Worm (Caenorhabditis elegans): ENCODE measurements around the gene sup-26.

The sup-26 gene

ce11 chrIII:4241181-4241580, 38.8 kb downstream of the sup-26 start:
- TF ChIP-seq T22C8.4 (GFP tag; IDR thresholded peaks at IDR 0.05) (no peak), ztf-23 (GFP tag; IDR thresholded peaks at IDR 0.05) (no peak)

- TF ChIP-seq med-1 (GFP tag; optimal IDR thresholded peaks at IDR 0.05; ENCODE audit: insufficient read depth) (no peak), ztf-29 (GFP tag; IDR thresholded peaks at IDR 0.05) (no peak), tab-1 (GFP tag; IDR thresholded peaks at IDR 0.05) (no peak), ref-1 (GFP tag; conservative IDR thresholded peaks at IDR 0.05) (no peak), T22C8.4 (GFP tag; IDR thresholded peaks at IDR 0.05) (no peak), ztf-23 (GFP tag; IDR thresholded peaks at IDR 0.05) (no peak), klf-2 (GFP tag; conservative IDR thresholded peaks at IDR 0.05) (no peak), flt-1 (GFP tag; IDR thresholded peaks at IDR 0.05) (no peak), cog-1 (tag; optimal IDR thresholded peaks at IDR 0.05) (no peak)
Measured at ce11 chrIII:4240126-4240525, 39.9 kb downstream of the sup-26 start.

ce11 chrIII:4237660-4238059, 42.4 kb downstream of the sup-26 start:
- peak; percentile 89 for TF ChIP-seq cog-1 (tag; optimal IDR thresholded peaks at IDR 0.05)
- TF ChIP-seq tab-1 (GFP tag; IDR thresholded peaks at IDR 0.05): no peak
- TF ChIP-seq ztf-23 (GFP tag; IDR thresholded peaks at IDR 0.05): 0 out of 2 replicates have a peak, but pooled peaks have one; percentile 36
- no peak for TF ChIP-seq med-1 (GFP tag; optimal IDR thresholded peaks at IDR 0.05; ENCODE audit: insufficient read depth)
- 0 out of 2 replicates have a peak, but pooled peaks have one; percentile 44 for TF ChIP-seq flt-1 (GFP tag; IDR thresholded peaks at IDR 0.05)

ce11 chrIII:4236178-4236577, 43.8 kb downstream of the sup-26 start:
- TF ChIP-seq med-1 (GFP tag; optimal IDR thresholded peaks at IDR 0.05; ENCODE audit: insufficient read depth) (no peak), ztf-23 (GFP tag; IDR thresholded peaks at IDR 0.05) (no peak), cog-1 (tag; optimal IDR thresholded peaks at IDR 0.05) (no peak), ztf-29 (GFP tag; IDR thresholded peaks at IDR 0.05) (no peak), T22C8.4 (GFP tag; IDR thresholded peaks at IDR 0.05) (no peak), klf-2 (GFP tag; conservative IDR thresholded peaks at IDR 0.05) (no peak), flt-1 (GFP tag; IDR thresholded peaks at IDR 0.05) (no peak), tab-1 (GFP tag; IDR thresholded peaks at IDR 0.05) (no peak), ref-1 (GFP tag; conservative IDR thresholded peaks at IDR 0.05) (no peak)

ce11 chrIII:4234642-4235295, 45.3 kb downstream of the sup-26 start:
- TF ChIP-seq cog-1 (tag; optimal IDR thresholded peaks at IDR 0.05) (no peak), flt-1 (GFP tag; IDR thresholded peaks at IDR 0.05) (no peak)

DNA sequence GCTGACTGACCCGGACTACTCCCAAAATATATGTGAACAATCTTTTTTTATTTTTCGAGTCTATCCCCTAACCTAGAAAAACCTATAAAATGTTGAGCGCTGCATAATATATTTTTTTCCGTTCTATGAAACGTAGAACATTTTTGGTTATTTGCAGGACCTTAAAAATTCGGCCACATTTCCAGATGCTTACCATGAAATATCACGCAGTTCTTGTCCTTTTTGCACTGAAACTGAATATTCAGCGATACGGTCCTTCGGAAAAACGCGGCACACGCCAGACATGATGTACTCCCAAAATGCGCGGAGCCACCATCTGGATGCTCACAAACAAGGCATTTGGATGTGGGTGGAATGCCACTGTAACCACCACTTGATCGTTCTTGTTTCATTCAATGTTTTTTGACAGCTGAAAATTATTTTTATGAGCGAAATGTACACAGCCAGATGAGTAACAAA, 47.2 kb downstream of the sup-26 start, which contains the start of gene nhr-20:
nhr-20 (minus strand) TSS at position 409 of the 459 bp plus-strand sequence.
- TF ChIP-seq flt-1 (GFP tag; IDR thresholded peaks at IDR 0.05) (no peak), ztf-29 (GFP tag; IDR thresholded peaks at IDR 0.05) (no peak), ref-1 (GFP tag; conservative IDR thresholded peaks at IDR 0.05) (no peak), klf-2 (GFP tag; conservative IDR thresholded peaks at IDR 0.05) (no peak), ztf-23 (GFP tag; IDR thresholded peaks at IDR 0.05) (no peak), med-1 (GFP tag; optimal IDR thresholded peaks at IDR 0.05; ENCODE audit: insufficient read depth) (no peak), tab-1 (GFP tag; IDR thresholded peaks at IDR 0.05) (no peak), cog-1 (tag; optimal IDR thresholded peaks at IDR 0.05) (no peak), T22C8.4 (GFP tag; IDR thresholded peaks at IDR 0.05) (no peak)

- TF ChIP-seq T22C8.4 (GFP tag; IDR thresholded peaks at IDR 0.05) (no peak), ref-1 (GFP tag; conservative IDR thresholded peaks at IDR 0.05) (no peak), ztf-29 (GFP tag; IDR thresholded peaks at IDR 0.05) (no peak), tab-1 (GFP tag; IDR thresholded peaks at IDR 0.05) (no peak), klf-2 (GFP tag; conservative IDR thresholded peaks at IDR 0.05) (no peak), flt-1 (GFP tag; IDR thresholded peaks at IDR 0.05) (no peak)
Measured at ce11 chrIII:4231372-4231771, 48.7 kb downstream of the sup-26 start.

- TF ChIP-seq flt-1 (GFP tag; IDR thresholded peaks at IDR 0.05) (no peak), ztf-29 (GFP tag; IDR thresholded peaks at IDR 0.05) (no peak), cog-1 (tag; optimal IDR thresholded peaks at IDR 0.05) (no peak), T22C8.4 (GFP tag; IDR thresholded peaks at IDR 0.05) (no peak)
Measured at ce11 chrIII:4230092-4230491, 49.9 kb downstream of the sup-26 start.

DNA sequence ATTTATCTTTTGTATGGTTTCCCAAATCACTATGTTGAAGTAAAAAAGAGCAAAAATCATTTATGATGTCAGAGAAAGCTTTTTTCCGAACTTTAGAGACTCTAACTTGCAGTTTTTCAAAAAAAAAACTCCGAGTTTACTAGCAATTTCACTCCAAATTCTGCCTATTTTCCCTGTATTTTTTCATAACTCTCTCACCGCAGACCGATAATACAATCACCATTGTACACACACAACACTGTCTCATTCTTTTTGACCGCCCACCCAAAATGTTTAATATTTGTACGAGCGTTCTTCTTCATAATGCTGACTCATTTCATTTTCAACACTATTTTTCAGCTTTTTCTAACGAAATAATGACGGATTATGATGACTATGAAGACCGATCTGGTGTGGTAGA, 51.2 kb downstream of the sup-26 start, which contains the start of gene F43C1.5:
F43C1.5 (plus strand) TSS at position 301 of the 400 bp plus-strand sequence.
- TF ChIP-seq ztf-23 (GFP tag; IDR thresholded peaks at IDR 0.05): no peak
- TF ChIP-seq tab-1 (GFP tag; IDR thresholded peaks at IDR 0.05): no peak
- TF ChIP-seq cog-1 (tag; optimal IDR thresholded peaks at IDR 0.05): no peak
- TF ChIP-seq klf-2 (GFP tag; conservative IDR thresholded peaks at IDR 0.05): no peak
- TF ChIP-seq ztf-29 (GFP tag; IDR thresholded peaks at IDR 0.05): no peak
- no peak for TF ChIP-seq T22C8.4 (GFP tag; IDR thresholded peaks at IDR 0.05)
- TF ChIP-seq ref-1 (GFP tag; conservative IDR thresholded peaks at IDR 0.05): no peak
- no peak for TF ChIP-seq flt-1 (GFP tag; IDR thresholded peaks at IDR 0.05)
- TF ChIP-seq med-1 (GFP tag; optimal IDR thresholded peaks at IDR 0.05; ENCODE audit: insufficient read depth): no peak

DNA sequence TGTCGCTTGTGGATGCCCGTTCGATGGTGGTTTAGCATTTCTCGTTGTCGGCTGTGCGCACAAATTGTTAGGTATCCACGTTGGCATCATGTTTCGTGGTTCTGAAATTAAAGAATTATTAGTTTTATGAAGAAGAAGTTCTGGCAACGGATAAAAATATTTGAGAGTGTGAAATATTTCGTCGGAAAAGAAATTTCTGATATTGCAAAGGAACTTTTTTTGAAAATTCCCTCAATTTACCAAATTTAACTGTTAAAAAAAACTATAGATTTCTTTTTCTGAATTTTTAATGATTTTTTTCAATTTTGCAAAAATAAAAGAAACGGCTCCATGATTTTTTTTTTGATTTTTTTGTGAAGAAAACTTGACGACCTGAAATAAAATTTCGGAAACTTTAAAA, 52.0 kb downstream of the sup-26 start, which contains the start of gene mpk-1:
mpk-1 (minus strand) TSS at position 101 of the 400 bp plus-strand sequence.
- TF ChIP-seq ref-1 (GFP tag; conservative IDR thresholded peaks at IDR 0.05): no peak
- no peak for TF ChIP-seq cog-1 (tag; optimal IDR thresholded peaks at IDR 0.05)
- TF ChIP-seq ztf-23 (GFP tag; IDR thresholded peaks at IDR 0.05): no peak
- no peak for TF ChIP-seq T22C8.4 (GFP tag; IDR thresholded peaks at IDR 0.05)
- no peak for TF ChIP-seq ztf-29 (GFP tag; IDR thresholded peaks at IDR 0.05)

All from whole organism, midembryonic.